Worm (Caenorhabditis elegans) whole organism, young adult: ENCODE data around the gene ZC250.2.

Experiments
- bed-2 ChIP-seq: fragments of 200-800 bp; sonication (Bioruptor generic); IDR thresholded peaks from 2 replicates; pipeline ENCODE4 v1.3.6; 2022; ENCODE audit warnings: missing genetic modification reagents, missing genetic modification characterization, missing compliant biosample characterization
- cebp-2 ChIP-seq: fragments of 200-800 bp; sonication (Bioruptor generic); IDR thresholded peaks from 2 replicates; pipeline ENCODE4 v1.3.6; 2022; ENCODE audit warnings: missing genetic modification characterization, missing compliant biosample characterization
- ceh-27 ChIP-seq: fragments of 200-800 bp; sonication (Bioruptor generic); optimal IDR thresholded peaks from 2 replicates; lab custom pipeline; 2018; ENCODE audit warnings: mild to moderate bottlenecking, missing genetic modification characterization, moderate library complexity, missing compliant biosample characterization

DNA sequence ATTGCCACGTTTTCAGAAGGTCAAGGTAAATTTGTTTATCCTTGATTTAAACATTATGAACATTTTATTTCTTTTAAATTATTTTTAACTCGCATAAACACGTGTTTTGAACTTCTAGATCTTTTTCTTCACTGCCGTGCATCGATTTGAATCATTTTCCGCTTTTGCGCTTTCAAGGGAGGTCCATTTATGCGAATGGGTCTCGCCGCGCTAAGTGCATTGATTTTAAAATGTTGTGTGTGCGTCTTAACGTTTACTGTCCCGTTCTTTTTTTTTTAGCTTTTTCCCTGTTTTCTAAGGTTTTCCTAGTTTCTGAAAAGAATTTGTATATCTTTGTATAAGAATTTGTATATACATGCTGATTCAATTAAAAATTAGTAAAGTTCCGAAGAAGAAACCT lies 33.3 kb downstream of the ZC250.2 start:
- TF ChIP-seq cebp-2 (GFP tag; lab: Robert Waterston, UW) (no peak), bed-2 (GFP tag; lab: Robert Waterston, UW) (no peak), ceh-27 (GFP tag; lab: Kevin White, UChicago) (no peak)
